Worm (Caenorhabditis elegans) whole organism, L4 larva: Measurements from ENCODE around the gene W09D6.1.

Source experiments
- F26F4.8 ChIP-seq: fragments of 200-800 bp; sonication (Bioruptor generic); conservative IDR thresholded peaks from 2 replicates; pipeline ENCODE4 v1.3.6; 2022; ENCODE audit warnings: missing genetic modification characterization, missing compliant biosample characterization
- R02D3.7 ChIP-seq: fragments of 150-350 bp; sonication (generic microtip); optimal IDR thresholded peaks from 3 replicates; lab custom pipeline; 2014; ENCODE audit warnings: missing biosample characterization, missing genetic modification characterization
- Y105C5A.15 ChIP-seq: fragments of 200-800 bp; sonication (Bioruptor generic); IDR thresholded peaks from 2 replicates; pipeline ENCODE4 v1.3.6; 2022; ENCODE audit warnings: missing genetic modification characterization, missing compliant biosample characterization
- Y48G9A.11 ChIP-seq: fragments of 200-800 bp; sonication (Bioruptor generic); IDR thresholded peaks from 2 replicates; pipeline ENCODE4 v1.3.6; 2022; ENCODE audit warnings: missing genetic modification reagents, missing genetic modification characterization, missing compliant biosample characterization
- Y5F2A.4 ChIP-seq: fragments of 200-800 bp; sonication (Bioruptor generic); optimal IDR thresholded peaks from 2 replicates; lab custom pipeline; 2018; ENCODE audit warnings: mild to moderate bottlenecking, missing genetic modification characterization, missing compliant biosample characterization
- ZK337.2 ChIP-seq: fragments of 200-800 bp; sonication (Bioruptor generic); IDR thresholded peaks from 2 replicates; pipeline ENCODE4 v1.3.6; 2022; ENCODE audit warnings: missing genetic modification reagents, missing genetic modification characterization, missing compliant biosample characterization
- ZK546.5 ChIP-seq, 2 experiments: sonication (generic microtip); optimal IDR thresholded peaks; 2 replicates each; lab custom pipeline; 2017; ENCODE audit warnings: missing biosample characterization in 2 of 2, missing genetic modification characterization in 2 of 2
- aha-1 ChIP-seq: fragments of 150-350 bp; peaks from one replicate; lab custom pipeline; 2014; ENCODE audit warnings: missing biosample characterization, missing genetic modification characterization
- ceh-28 ChIP-seq: fragments of 150-350 bp; optimal IDR thresholded peaks from 2 replicates; lab custom pipeline; 2014; ENCODE audit warnings: missing biosample characterization, missing genetic modification reagents, missing genetic modification characterization
- ceh-44 ChIP-seq: fragments of 200-800 bp; sonication (Bioruptor generic); IDR thresholded peaks from 2 replicates; pipeline ENCODE4 v1.3.6; 2022; ENCODE audit warnings: missing genetic modification reagents, missing genetic modification characterization, missing compliant biosample characterization
- ceh-62 ChIP-seq: sonication (generic microtip); optimal IDR thresholded peaks from 2 replicates; lab custom pipeline; 2017; ENCODE audit warnings: missing biosample characterization, missing genetic modification characterization
- daf-12 ChIP-seq: fragments of 150-350 bp; optimal IDR thresholded peaks from 2 replicates; lab custom pipeline; 2014; ENCODE audit warnings: missing biosample characterization, missing genetic modification reagents, missing genetic modification characterization
- dmd-6 ChIP-seq: fragments of 200-800 bp; sonication (Bioruptor generic); IDR thresholded peaks from 2 replicates; pipeline ENCODE4 v1.3.6; 2022; ENCODE audit warnings: missing genetic modification reagents, missing genetic modification characterization, missing compliant biosample characterization
- dmd-8 ChIP-seq: fragments of 200-800 bp; sonication (Bioruptor generic); IDR thresholded peaks from 2 replicates; pipeline ENCODE4 v1.3.6; 2022; ENCODE audit warnings: missing genetic modification characterization, missing compliant biosample characterization
- dpl-1 ChIP-seq: fragments of 150-350 bp; optimal IDR thresholded peaks from 2 replicates; lab custom pipeline; 2014; ENCODE audit warnings: missing biosample characterization, missing genetic modification reagents, missing genetic modification characterization
- jun-1 ChIP-seq: fragments of 150-350 bp; optimal IDR thresholded peaks from 2 replicates; lab custom pipeline; 2014; ENCODE audit warnings: missing biosample characterization, missing genetic modification reagents, missing genetic modification characterization
- lin-39 ChIP-seq: fragments of 150-350 bp; optimal IDR thresholded peaks from 2 replicates; lab custom pipeline; 2014; ENCODE audit warnings: missing biosample characterization, missing genetic modification reagents, missing genetic modification characterization
- lir-3 ChIP-seq: sonication (generic microtip); optimal IDR thresholded peaks from 2 replicates; lab custom pipeline; 2016; ENCODE audit warnings: mild to moderate bottlenecking, missing genetic modification characterization, missing compliant biosample characterization
- mdl-1 ChIP-seq, 2 experiments: fragments of 150-350 bp in 1 of 2; sonication (generic microtip) in 1 of 2; optimal IDR thresholded peaks; 2 replicates each; lab custom pipeline; 2014 to 2017; ENCODE audit warnings: missing biosample characterization in 2 of 2, missing genetic modification characterization in 2 of 2
- mxl-3 ChIP-seq: fragments of 200-800 bp; sonication (Bioruptor generic); optimal IDR thresholded peaks from 2 replicates; lab custom pipeline; 2018; ENCODE audit warnings: mild to moderate bottlenecking, missing genetic modification characterization, missing compliant biosample characterization
- nhr-10 ChIP-seq: fragments of 150-350 bp; optimal IDR thresholded peaks from 2 replicates; lab custom pipeline; 2014; ENCODE audit warnings: missing biosample characterization, missing genetic modification characterization
- nhr-102 ChIP-seq: sonication (generic microtip); optimal IDR thresholded peaks from 2 replicates; lab custom pipeline; 2016; ENCODE audit warnings: mild to moderate bottlenecking, missing genetic modification characterization, moderate library complexity, missing compliant biosample characterization
- nhr-25 ChIP-seq: sonication (generic microtip); optimal IDR thresholded peaks from 2 replicates; lab custom pipeline; 2017; ENCODE audit warnings: missing genetic modification characterization, mild to moderate bottlenecking, missing compliant biosample characterization, antibody characterized with exemption, moderate library complexity, borderline replicate concordance; ENCODE audit not compliant: insufficient read depth
- nhr-6 ChIP-seq: fragments of 150-350 bp; optimal IDR thresholded peaks from 2 replicates; lab custom pipeline; 2014; ENCODE audit warnings: missing biosample characterization, missing genetic modification characterization
- nhr-76 ChIP-seq: fragments of 150-350 bp; optimal IDR thresholded peaks from 2 replicates; lab custom pipeline; 2014; ENCODE audit warnings: missing biosample characterization, missing genetic modification characterization
- pha-4 ChIP-seq, 2 experiments: fragments of 150-350 bp in 1 of 2; fragments of 200-800 bp in 1 of 2; sonication (Bioruptor generic) in 1 of 2; IDR thresholded peaks in 1 of 2; optimal IDR thresholded peaks in 1 of 2; 2 replicates each; pipeline versions ENCODE4 v1.3.6 to Lab custom; 2014 to 2022; ENCODE audit warnings: missing genetic modification characterization in 2 of 2, missing genetic modification reagents in 2 of 2, missing biosample characterization in 1 of 2, missing compliant biosample characterization in 1 of 2
- rbr-2 ChIP-seq: sonication (generic microtip); optimal IDR thresholded peaks from 2 replicates; lab custom pipeline; 2016; ENCODE audit warnings: missing genotype, missing genetic modification characterization, missing compliant biosample characterization
- set-16 ChIP-seq: fragments of 200-800 bp; sonication (Bioruptor generic); IDR thresholded peaks from 2 replicates; pipeline ENCODE4 v1.3.6; 2022; ENCODE audit warnings: missing genetic modification reagents, missing genetic modification characterization, missing compliant biosample characterization
- snpc-4 ChIP-seq: fragments of 150-350 bp; optimal IDR thresholded peaks from 2 replicates; lab custom pipeline; 2014; ENCODE audit warnings: missing biosample characterization, missing genetic modification characterization
- zfp-3 ChIP-seq: fragments of 200-800 bp; sonication (Bioruptor generic); conservative IDR thresholded peaks from 2 replicates; pipeline ENCODE4 v1.3.6; 2022; ENCODE audit warnings: missing genetic modification reagents, missing genetic modification characterization, missing compliant biosample characterization
- zip-11 ChIP-seq: fragments of 200-800 bp; sonication (Bioruptor generic); IDR thresholded peaks from 2 replicates; pipeline ENCODE4 v1.3.6; 2022; ENCODE audit warnings: missing genetic modification characterization, missing compliant biosample characterization
- zip-2 ChIP-seq: fragments of 150-350 bp; optimal IDR thresholded peaks from 2 replicates; lab custom pipeline; 2014; ENCODE audit warnings: missing biosample characterization, missing genetic modification characterization

The W09D6.1 gene

DNA sequence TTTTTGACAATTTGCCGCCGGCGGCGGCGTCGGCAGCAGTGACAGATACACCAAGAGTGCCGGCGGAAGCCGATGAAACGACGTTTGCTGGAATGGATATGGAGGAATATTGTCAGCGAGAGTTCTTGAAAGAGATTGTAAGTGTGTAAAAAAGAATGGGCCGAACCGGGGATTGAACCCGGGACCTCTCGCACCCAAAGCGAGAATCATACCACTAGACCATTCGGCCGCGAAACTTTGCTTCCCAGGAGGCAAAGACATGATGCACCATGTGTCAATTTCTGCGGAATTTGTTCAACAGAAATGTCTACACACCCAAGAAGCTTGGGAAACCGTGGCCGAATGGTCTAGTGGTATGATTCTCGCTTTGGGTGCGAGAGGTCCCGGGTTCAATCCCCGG is 2.0 kb upstream of the W09D6.1 start (continued):
- TF ChIP-seq nhr-10 (tag; lab: Kevin White, UChicago) (no peak), Y105C5A.15 (GFP tag; lab: Robert Waterston, UW) (peak; percentile 88; the same call in 1 of the 2 replicates), ZK546.5 (tag; optimal IDR thresholded peaks at IDR 0.05; lab: Kevin White, UChicago) (no peak), set-16 (GFP tag; lab: Robert Waterston, UW) (peak; percentile 64), lir-3 (tag; lab: Kevin White, UChicago) (peak; percentile 32), mxl-3 (peak; percentile 34), Y5F2A.4 (GFP tag; lab: Kevin White, UChicago) (peak; percentile 43), dmd-6 (GFP tag; lab: Robert Waterston, UW) (peak; percentile 85), daf-12 (tag; lab: Kevin White, UChicago) (no peak), dmd-8 (GFP tag; lab: Robert Waterston, UW) (peak; percentile 89), mdl-1 (tag; optimal IDR thresholded peaks at IDR 0.05; lab: Kevin White, UChicago) (peak in 1 of 2 experiments; percentile 3), zip-11 (GFP tag; lab: Robert Waterston, UW) (peak; percentile 10; the same call in 1 of the 2 replicates), rbr-2 (tag; lab: Kevin White, UChicago) (peak; percentile 85), zip-2 (tag; lab: Kevin White, UChicago) (peak; percentile 80), nhr-102 (tag; lab: Kevin White, UChicago) (peak; percentile 71), nhr-6 (tag; lab: Kevin White, UChicago) (peak; percentile 37), F26F4.8 (GFP tag; lab: Robert Waterston, UW) (peak; percentile 64), jun-1 (tag; lab: Kevin White, UChicago) (no peak), nhr-25 (tag; lab: Kevin White, UChicago) (peak; percentile 63), nhr-76 (tag; lab: Kevin White, UChicago) (no peak)

DNA sequence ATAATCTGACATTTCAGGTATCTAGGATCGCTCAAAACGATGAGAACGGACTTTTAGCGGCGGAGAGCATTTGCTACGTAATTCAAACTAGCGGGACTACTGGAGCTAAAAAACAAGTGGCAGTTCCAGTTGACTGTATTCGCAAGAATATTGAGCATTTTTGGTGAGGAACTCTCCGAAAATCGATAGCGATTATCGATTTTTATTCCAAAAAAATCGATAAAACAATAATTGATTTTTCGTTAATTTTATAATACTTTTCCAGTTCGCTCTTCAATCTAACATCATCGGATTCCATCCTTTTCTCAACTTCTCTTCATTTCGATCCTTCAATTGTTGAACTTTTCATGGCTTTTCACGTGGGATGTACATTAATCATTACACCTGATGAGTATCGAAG is 612 bp downstream of the W09D6.1 start:
- TF ChIP-seq ZK337.2, result no peak
- peak; percentile 92 for TF ChIP-seq ceh-28 (tag; lab: Kevin White, UChicago)

DNA sequence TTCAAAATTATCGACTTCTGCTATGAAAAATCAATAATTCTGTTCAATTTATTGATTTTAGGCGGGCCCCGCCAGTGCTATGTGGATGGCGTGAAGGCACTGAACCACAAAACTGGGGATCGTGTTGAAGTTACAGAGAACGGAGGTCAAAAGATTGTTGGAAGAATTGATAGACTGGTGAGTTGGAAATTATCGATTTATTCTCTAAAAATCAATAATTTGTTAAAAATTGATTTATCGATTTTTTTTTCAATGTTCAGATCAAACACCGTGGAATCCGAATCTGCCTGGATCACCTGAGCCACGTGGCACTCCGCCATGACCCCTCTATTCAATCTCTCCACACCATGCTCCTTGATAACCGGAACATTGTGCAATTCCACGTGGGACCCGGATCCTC is 1.6 kb downstream of the W09D6.1 start:
- TF ChIP-seq ceh-62 (no peak), ceh-28 (tag; lab: Kevin White, UChicago) (peak; percentile 93)

DNA sequence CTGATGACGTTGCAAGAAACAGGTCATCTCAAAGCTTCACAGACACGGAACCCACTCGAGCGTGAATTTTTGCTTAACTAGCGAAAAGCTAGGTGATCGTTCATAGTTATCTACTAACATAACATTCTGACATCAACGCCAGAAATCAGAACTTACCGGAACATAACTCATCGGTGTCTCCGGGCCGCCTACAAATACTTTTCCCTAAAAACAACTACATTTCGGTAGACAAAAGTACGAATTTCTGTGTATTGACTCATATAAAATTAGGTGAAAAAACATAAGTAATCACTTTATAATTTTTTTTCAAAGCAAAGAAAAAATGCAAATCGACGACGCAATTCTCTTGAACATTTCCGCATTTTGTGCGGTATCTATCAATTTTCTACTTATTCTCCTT is 5.6 kb downstream of the W09D6.1 start, which contains the start of gene str-261:
str-261 (plus strand) TSS at position 301 of the 400 bp plus-strand sequence.
- TF ChIP-seq aha-1 (tag; lab: Kevin White, UChicago) (peak; percentile 16), pha-4 (GFP tag; IDR thresholded peaks at IDR 0.05; lab: Robert Waterston, UW) (no peak), pha-4 (tag; optimal IDR thresholded peaks at IDR 0.05; lab: Kevin White, UChicago) (no peak)
- TF ChIP-seq, all 104 proteins: peak for 1

DNA sequence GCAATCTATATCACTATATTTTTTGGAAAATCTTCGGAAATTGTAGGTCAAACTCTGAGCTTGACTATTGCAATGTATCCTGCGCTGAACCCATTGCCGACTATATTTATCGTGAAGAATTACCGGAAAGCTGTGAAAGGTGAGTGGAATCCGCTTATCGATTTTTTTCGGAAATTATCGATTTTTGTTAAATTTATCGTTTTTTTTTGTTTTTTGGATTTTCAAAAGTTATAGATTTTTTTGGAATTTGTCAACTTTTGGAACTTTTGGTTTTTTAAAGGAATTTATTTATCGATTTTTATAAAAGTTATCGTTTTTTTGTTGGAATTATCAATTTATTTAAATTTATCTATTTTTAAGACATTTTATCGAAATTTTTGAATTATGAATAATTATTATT is 8.1 kb downstream of the W09D6.1 start:
- TF ChIP-seq lin-39 (tag; lab: Kevin White, UChicago) (no peak), ceh-28 (tag; lab: Kevin White, UChicago) (peak; percentile 65), aha-1 (tag; lab: Kevin White, UChicago) (peak; percentile 57), zfp-3 (GFP tag; lab: Robert Waterston, UW) (no peak)

DNA sequence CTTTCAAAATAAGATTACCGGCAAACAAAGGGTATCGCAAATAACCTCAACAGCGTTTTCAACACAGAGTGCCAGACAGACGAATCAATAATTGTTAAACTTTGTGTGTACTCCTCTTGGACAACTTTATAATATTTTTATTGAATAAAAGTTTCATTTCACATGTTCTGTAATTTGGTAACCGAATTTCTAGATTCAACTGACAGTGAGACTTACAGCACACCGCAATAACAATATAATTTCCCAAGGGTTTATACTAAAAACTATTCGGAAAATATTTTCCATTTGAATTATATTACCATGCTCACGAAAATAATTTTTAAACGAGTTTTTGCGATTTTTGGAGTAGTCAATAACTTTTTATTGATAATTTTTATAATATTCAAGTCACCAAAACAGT is 8.8 kb downstream of the W09D6.1 start, which contains the start of gene str-246:
str-246 (plus strand) TSS at position 301 of the 400 bp plus-strand sequence.
- TF ChIP-seq R02D3.7 (tag; lab: Kevin White, UChicago), result no peak
- no peak for TF ChIP-seq dpl-1
- no peak for TF ChIP-seq aha-1 (tag; lab: Kevin White, UChicago)
- no peak for TF ChIP-seq Y48G9A.11 (GFP tag; lab: Robert Waterston, UW)
- no peak for TF ChIP-seq ceh-44 (GFP tag; lab: Robert Waterston, UW)
- no peak for TF ChIP-seq snpc-4 (tag; lab: Kevin White, UChicago)
